Worm (Caenorhabditis elegans): ENCODE measurements around the gene epg-4.
A peak's percentile ranks its signal among the peaks of the same experiment; 100 is the strongest.

The epg-4 gene

DNA sequence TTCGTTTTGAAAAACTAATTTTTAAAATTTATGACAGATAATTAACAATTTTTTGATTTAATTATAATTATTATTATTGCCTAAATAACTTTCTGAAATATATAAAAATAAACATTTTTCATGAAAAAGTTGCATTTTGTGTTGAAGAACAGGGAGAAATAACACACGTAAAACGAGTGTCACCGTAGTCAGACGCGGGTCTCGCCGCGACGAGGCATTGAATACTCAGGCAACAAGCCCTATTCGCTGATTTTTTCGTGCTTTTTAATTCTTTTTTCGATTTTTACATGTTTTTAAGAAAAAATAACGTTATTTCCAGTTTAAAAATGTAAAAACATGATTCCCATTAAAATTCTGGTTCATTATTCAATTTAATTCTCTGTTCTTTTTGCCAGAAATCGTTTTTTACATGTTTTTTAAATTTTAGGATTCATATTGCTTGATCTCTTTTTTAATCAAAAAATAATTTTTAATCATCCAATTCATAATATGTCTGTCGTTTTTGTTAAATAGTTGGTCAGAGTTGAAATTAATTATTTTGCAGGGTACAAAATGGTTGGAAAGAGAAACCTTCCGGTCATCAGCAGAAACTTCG lies 26.0 kb downstream of the epg-4 start, which contains the start of gene rpl-6 (continued):
- no peak for TF ChIP-seq R02D3.7 (tag; optimal IDR thresholded peaks at IDR 0.05)
- TF ChIP-seq daf-12 (tag; optimal IDR thresholded peaks at IDR 0.05): no peak
- 0 out of 2 replicates have a peak, but pooled peaks have one; percentile 17 for TF ChIP-seq lim-7 (GFP tag; IDR thresholded peaks at IDR 0.05)
- TF ChIP-seq aly-2 (tag; optimal IDR thresholded peaks at IDR 0.05): no peak
- no peak for TF ChIP-seq fos-1 (tag; optimal IDR thresholded peaks at IDR 0.05)
- 0 out of 2 replicates have a peak, but pooled peaks have one; percentile 32 for TF ChIP-seq ceh-44 (GFP tag; IDR thresholded peaks at IDR 0.05)
- no peak for TF ChIP-seq mxl-2 (GFP tag; conservative IDR thresholded peaks at IDR 0.05)
- TF ChIP-seq Y105C5A.15 (GFP tag; IDR thresholded peaks at IDR 0.05): no peak
- peak; percentile 19 for TF ChIP-seq ztf-7 (tag; optimal IDR thresholded peaks at IDR 0.05)
- peak; percentile 27; the same call in 1 of the 2 replicates for TF ChIP-seq ceh-20 (GFP tag; IDR thresholded peaks at IDR 0.05)
- TF ChIP-seq lin-38 (GFP tag; IDR thresholded peaks at IDR 0.05): peak; percentile 82
- TF ChIP-seq php-3 (GFP tag; IDR thresholded peaks at IDR 0.05): no peak
- peak; percentile 76 for TF ChIP-seq T26A8.4 (GFP tag; IDR thresholded peaks at IDR 0.05)
- TF ChIP-seq nhr-10 (tag; optimal IDR thresholded peaks at IDR 0.05): no peak
- TF ChIP-seq daf-8 (GFP tag; IDR thresholded peaks at IDR 0.05): no peak
- TF ChIP-seq dmd-9 (GFP tag; IDR thresholded peaks at IDR 0.05): peak; percentile 85
- TF ChIP-seq F26F4.8 (GFP tag; conservative IDR thresholded peaks at IDR 0.05): no peak
- no peak for TF ChIP-seq zag-1 (tag; optimal IDR thresholded peaks at IDR 0.05)
- TF ChIP-seq F10B5.3 (tag; optimal IDR thresholded peaks at IDR 0.05): no peak
- TF ChIP-seq mdl-1 (tag; optimal IDR thresholded peaks at IDR 0.05): peak in 1 of 2 experiments; percentile 26
- TF ChIP-seq spr-1 (tag; optimal IDR thresholded peaks at IDR 0.05): peak; percentile 56
- TF ChIP-seq lin-39 (tag; optimal IDR thresholded peaks at IDR 0.05): no peak
- no peak for TF ChIP-seq ceh-62 (tag; optimal IDR thresholded peaks at IDR 0.05)
- peak; percentile 91 for TF ChIP-seq mep-1 (tag; optimal IDR thresholded peaks at IDR 0.05)
- peak; percentile 17 for TF ChIP-seq gei-8 (GFP tag; optimal IDR thresholded peaks at IDR 0.05)
- TF ChIP-seq unc-62 (GFP tag; optimal IDR thresholded peaks at IDR 0.05 in 1 of 2): no peak
- no peak for TF ChIP-seq unc-62 (tag; optimal IDR thresholded peaks at IDR 0.05)
- no peak for TF ChIP-seq saeg-2 (GFP tag; IDR thresholded peaks at IDR 0.05)
- peak; percentile 88 for TF ChIP-seq hlh-30 (tag; optimal IDR thresholded peaks at IDR 0.05; ENCODE audit: insufficient read depth)
- no peak for TF ChIP-seq nhr-237 (tag; optimal IDR thresholded peaks at IDR 0.05)
- peak; percentile 60 for TF ChIP-seq dmd-6 (GFP tag; IDR thresholded peaks at IDR 0.05)
- peak; percentile 38 for TF ChIP-seq zip-2 (tag; optimal IDR thresholded peaks at IDR 0.05)
- TF ChIP-seq arid-1 (GFP tag; conservative IDR thresholded peaks at IDR 0.05): peak; percentile 80
- no peak for TF ChIP-seq jun-1 (tag; optimal IDR thresholded peaks at IDR 0.05)
- TF ChIP-seq lsy-2 (tag; optimal IDR thresholded peaks at IDR 0.05): peak; percentile 98 to 100
- TF ChIP-seq snpc-4 (tag; optimal IDR thresholded peaks at IDR 0.05): peak; percentile 25
- TF ChIP-seq fkh-10 (GFP tag; optimal IDR thresholded peaks at IDR 0.05): peak; percentile 77
- TF ChIP-seq lin-13 (GFP tag; optimal IDR thresholded peaks at IDR 0.05): peak; percentile 77
- TF ChIP-seq mxl-3 (GFP tag; optimal IDR thresholded peaks at IDR 0.05): peak; percentile 31
- peak; percentile 62 for TF ChIP-seq nhr-25 (tag; optimal IDR thresholded peaks at IDR 0.05; ENCODE audit: borderline replicate concordance, insufficient read depth)
- TF ChIP-seq lin-15B (tag; optimal IDR thresholded peaks at IDR 0.05): no peak
- no peak for TF ChIP-seq skn-1 (tag; optimal IDR thresholded peaks at IDR 0.05)
- peak; percentile 87 for TF ChIP-seq T20F7.1 (GFP tag; optimal IDR thresholded peaks at IDR 0.05)
- no peak for TF ChIP-seq mdt-29 (GFP tag; IDR thresholded peaks at IDR 0.05)
- peak; percentile 64 for TF ChIP-seq duxl-1 (tag; optimal IDR thresholded peaks at IDR 0.05; ENCODE audit: poor library complexity)
- TF ChIP-seq ceh-28 (tag; optimal IDR thresholded peaks at IDR 0.05): no peak
- peak; percentile 99 for TF ChIP-seq D1046.2 (GFP tag; IDR thresholded peaks at IDR 0.05)
- TF ChIP-seq pqm-1 (tag; optimal IDR thresholded peaks at IDR 0.05): no peak
- no peak for TF ChIP-seq nhr-111 (GFP tag; optimal IDR thresholded peaks at IDR 0.05)
- peak; percentile 74 for TF ChIP-seq hlh-11 (tag; optimal IDR thresholded peaks at IDR 0.05)
- TF ChIP-seq lin-29 (GFP tag; IDR thresholded peaks at IDR 0.05): no peak
- no peak for TF ChIP-seq F44E2.7 (GFP tag; IDR thresholded peaks at IDR 0.05)
